Fruit fly (Drosophila melanogaster): ENCODE data around the gene CG6788.

DNA sequence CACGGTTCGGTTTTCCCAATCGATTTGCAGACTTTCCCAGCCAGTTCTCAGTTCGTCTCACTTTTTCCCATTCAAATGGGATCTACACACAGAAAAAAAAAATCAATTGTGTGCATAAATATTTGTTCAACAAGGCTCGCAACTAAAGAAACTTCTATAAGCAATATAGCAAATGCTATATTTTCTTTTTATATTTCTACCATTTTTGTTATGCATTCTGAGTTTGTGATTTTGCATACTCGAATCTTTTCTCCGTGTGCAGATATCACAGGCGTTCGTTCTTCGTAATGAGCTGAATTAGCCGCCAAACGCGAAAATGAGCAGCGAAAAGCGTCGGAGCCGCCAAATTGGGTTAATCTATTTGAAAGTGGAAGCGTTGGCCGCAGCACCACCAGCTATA is 28.0 kb downstream of the CG6788 start:
- no peak for TF ChIP-seq CG11617 (GFP tag; optimal IDR thresholded peaks at IDR 0.05)
- no peak for TF ChIP-seq CG1620 (GFP tag; optimal IDR thresholded peaks at IDR 0.05)
- TF ChIP-seq Clk (GFP tag; optimal IDR thresholded peaks at IDR 0.05): no peak
- TF ChIP-seq CG14711 (tag; optimal IDR thresholded peaks at IDR 0.05): no peak
- no peak for TF ChIP-seq cic (GFP tag; optimal IDR thresholded peaks at IDR 0.05)
- TF ChIP-seq cnc (optimal IDR thresholded peaks at IDR 0.05): no peak
- no peak for TF ChIP-seq Mnt (GFP tag; optimal IDR thresholded peaks at IDR 0.05)
- no peak for TF ChIP-seq ovo (GFP tag; optimal IDR thresholded peaks at IDR 0.05)
- no peak for TF ChIP-seq tj (GFP tag; optimal IDR thresholded peaks at IDR 0.05)
- TF ChIP-seq CG5204 (GFP tag; optimal IDR thresholded peaks at IDR 0.05): no peak
- TF ChIP-seq bab1 (GFP tag; optimal IDR thresholded peaks at IDR 0.05): no peak
- no peak for TF ChIP-seq CG12768 (GFP tag; optimal IDR thresholded peaks at IDR 0.05)
- no peak for TF ChIP-seq toe (GFP tag; optimal IDR thresholded peaks at IDR 0.05)

Measured in whole organism, adult.